Worm (Caenorhabditis elegans): Measurements from ENCODE around the gene H35N09.2.

ce11 chrX:8567166-8567565 is 37.7 kb downstream of the H35N09.2 start:
- TF ChIP-seq nhr-76 (tag; optimal IDR thresholded peaks at IDR 0.05) (no peak), tbx-8 (GFP tag; optimal IDR thresholded peaks at IDR 0.05) (no peak), ceh-43 (GFP tag; optimal IDR thresholded peaks at IDR 0.05) (no peak), lin-13 (tag; optimal IDR thresholded peaks at IDR 0.05) (no peak), hlh-1 (tag; optimal IDR thresholded peaks at IDR 0.05) (no peak), nhr-12 (tag; optimal IDR thresholded peaks at IDR 0.05) (no peak)

Data from whole organism, mixed stage, embryonic.